Worm (Caenorhabditis elegans): Measurements from ENCODE around the gene sri-62.

The sri-62 gene

DNA sequence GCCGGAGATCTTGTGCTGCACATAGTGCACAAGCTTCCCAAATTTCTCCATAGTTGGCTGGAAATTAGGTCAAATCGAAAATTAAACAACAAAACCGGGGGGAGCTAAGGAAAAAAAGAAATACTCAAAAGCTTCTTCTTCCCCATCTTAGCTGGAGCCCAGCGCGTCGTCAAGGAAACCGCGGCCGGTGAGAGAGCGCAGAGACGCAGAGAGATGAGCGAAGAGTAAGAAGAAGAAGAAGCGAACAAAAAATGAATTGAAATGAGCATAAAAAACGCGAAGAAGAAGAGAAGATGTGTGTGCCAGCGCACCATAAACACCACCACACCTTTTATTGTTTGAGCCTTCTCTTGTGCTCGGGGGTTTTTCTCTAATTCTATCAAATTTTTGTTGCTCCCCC lies 36.9 kb upstream of the sri-62 start, which contains the start of gene wdr-31:
wdr-31 (minus strand) TSS at position 101 of the 400 bp plus-strand sequence.
- TF ChIP-seq ceh-32 (tag; optimal IDR thresholded peaks at IDR 0.05; ENCODE audit: poor library complexity) = no peak
- TF ChIP-seq ZK546.5 (tag; optimal IDR thresholded peaks at IDR 0.05) = no peak
- TF ChIP-seq dpl-1 (GFP tag; optimal IDR thresholded peaks at IDR 0.05) = no peak
- no peak for TF ChIP-seq daf-12 (tag; optimal IDR thresholded peaks at IDR 0.05)
- TF ChIP-seq set-16 (GFP tag; IDR thresholded peaks at IDR 0.05) = no peak
- no peak for TF ChIP-seq saeg-2 (GFP tag; IDR thresholded peaks at IDR 0.05)
- no peak for TF ChIP-seq sdz-12 (GFP tag; optimal IDR thresholded peaks at IDR 0.05)
- no peak for TF ChIP-seq nhr-28 (tag; optimal IDR thresholded peaks at IDR 0.05)
- TF ChIP-seq daf-19 (GFP tag; conservative IDR thresholded peaks at IDR 0.05) = no peak
- TF ChIP-seq ztf-7 (tag; optimal IDR thresholded peaks at IDR 0.05) = no peak
- TF ChIP-seq F49E8.2 (tag; optimal IDR thresholded peaks at IDR 0.05; ENCODE audit: borderline replicate concordance) = no peak
- no peak for TF ChIP-seq mdl-1 (tag; optimal IDR thresholded peaks at IDR 0.05)
- TF ChIP-seq gei-8 (GFP tag; optimal IDR thresholded peaks at IDR 0.05) = no peak
- no peak for TF ChIP-seq lir-3 (tag; optimal IDR thresholded peaks at IDR 0.05)
- TF ChIP-seq nhr-25 (tag; optimal IDR thresholded peaks at IDR 0.05; ENCODE audit: borderline replicate concordance, insufficient read depth) = no peak
- TF ChIP-seq nhr-111 (GFP tag; optimal IDR thresholded peaks at IDR 0.05) = no peak
- no peak for TF ChIP-seq spr-3 (GFP tag; optimal IDR thresholded peaks at IDR 0.05)
- no peak for TF ChIP-seq tag-97 (GFP tag; IDR thresholded peaks at IDR 0.05)
- TF ChIP-seq pqm-1 (tag; optimal IDR thresholded peaks at IDR 0.05) = no peak
- TF ChIP-seq madf-9 (GFP tag; conservative IDR thresholded peaks at IDR 0.05) = no peak

DNA sequence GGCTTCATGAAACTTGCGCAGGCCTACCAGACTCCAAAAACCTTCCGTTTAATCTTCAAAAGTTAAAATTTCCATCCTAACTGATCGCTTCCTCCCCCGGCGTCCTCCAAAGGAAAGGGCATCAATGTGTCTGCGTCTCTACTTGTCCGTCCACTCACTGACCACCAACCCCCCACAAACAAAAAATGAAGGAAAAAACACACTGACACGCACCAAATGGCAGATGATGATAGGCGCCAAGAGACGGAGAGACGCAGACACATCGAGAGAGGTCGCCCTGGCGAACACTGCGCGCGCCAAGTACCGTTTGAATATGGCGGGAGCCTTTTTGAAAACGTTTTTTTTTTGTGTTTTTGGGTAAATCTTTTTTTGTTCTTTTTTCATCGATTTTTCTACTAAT lies 36.5 kb upstream of the sri-62 start:
- TF ChIP-seq dpl-1 (GFP tag; optimal IDR thresholded peaks at IDR 0.05) (no peak), F10B5.3 (tag; optimal IDR thresholded peaks at IDR 0.05) (no peak), nhr-6 (tag; optimal IDR thresholded peaks at IDR 0.05) (peak; percentile 26), aha-1 (tag) (peak; percentile 70), ceh-28 (tag; optimal IDR thresholded peaks at IDR 0.05) (no peak), ama-1 (optimal IDR thresholded peaks at IDR 0.05) (no peak), tag-97 (GFP tag; IDR thresholded peaks at IDR 0.05) (no peak), nhr-111 (GFP tag; optimal IDR thresholded peaks at IDR 0.05) (no peak), ZK546.5 (tag; optimal IDR thresholded peaks at IDR 0.05) (no peak), pqm-1 (tag; optimal IDR thresholded peaks at IDR 0.05) (no peak), dmd-9 (GFP tag; IDR thresholded peaks at IDR 0.05) (0 out of 2 replicates have a peak, but pooled peaks have one; percentile 44), hlh-11 (tag; optimal IDR thresholded peaks at IDR 0.05) (peak; percentile 21), ztf-11 (tag; optimal IDR thresholded peaks at IDR 0.05) (no peak), arid-1 (GFP tag; conservative IDR thresholded peaks at IDR 0.05) (no peak), tra-1 (GFP tag; IDR thresholded peaks at IDR 0.05) (no peak), D1046.2 (GFP tag; IDR thresholded peaks at IDR 0.05) (no peak), duxl-1 (tag; optimal IDR thresholded peaks at IDR 0.05; ENCODE audit: poor library complexity) (peak; percentile 84), unc-62 (GFP tag; optimal IDR thresholded peaks at IDR 0.05 in 1 of 2) (peak in 1 of 2 experiments; percentile 47), unc-62 (tag; optimal IDR thresholded peaks at IDR 0.05) (no peak), rbr-2 (tag; optimal IDR thresholded peaks at IDR 0.05) (no peak), nhr-25 (tag; optimal IDR thresholded peaks at IDR 0.05; ENCODE audit: borderline replicate concordance, insufficient read depth) (peak; percentile 15), ZK337.2 (GFP tag; IDR thresholded peaks at IDR 0.05) (no peak), hlh-30 (tag; optimal IDR thresholded peaks at IDR 0.05; ENCODE audit: insufficient read depth) (peak; percentile 46), unc-39 (tag; optimal IDR thresholded peaks at IDR 0.05) (no peak), hmg-1.1 (GFP tag; IDR thresholded peaks at IDR 0.05) (peak; percentile 72), zfp-3 (GFP tag; conservative IDR thresholded peaks at IDR 0.05) (no peak), mdl-1 (tag; optimal IDR thresholded peaks at IDR 0.05) (peak; percentile 28 to 37), nhr-28 (tag; optimal IDR thresholded peaks at IDR 0.05) (no peak), ceh-44 (GFP tag; IDR thresholded peaks at IDR 0.05) (no peak), lin-13 (GFP tag; optimal IDR thresholded peaks at IDR 0.05) (no peak), egl-43 (GFP tag; IDR thresholded peaks at IDR 0.05) (0 out of 2 replicates have a peak, but pooled peaks have one; percentile 7), lsy-2 (tag; optimal IDR thresholded peaks at IDR 0.05) (peak in 1 of 2 experiments; percentile 30), mxl-2 (GFP tag; conservative IDR thresholded peaks at IDR 0.05) (no peak), dmd-6 (GFP tag; IDR thresholded peaks at IDR 0.05) (0 out of 2 replicates have a peak, but pooled peaks have one; percentile 8), spr-1 (tag; optimal IDR thresholded peaks at IDR 0.05) (no peak), lin-15B (tag; optimal IDR thresholded peaks at IDR 0.05) (no peak), mes-2 (tag; optimal IDR thresholded peaks at IDR 0.05; ENCODE audit: poor library complexity, severe bottlenecking) (peak; percentile 59)

All from whole organism, L4 larva.